Fruit fly (Drosophila melanogaster) S2 (cell line): Measurements from ENCODE around the gene CG11889.

Experiments
- CG8478 ChIP-seq: fragments of >200 bp; optimal IDR thresholded peaks from 2 replicates; lab custom pipeline; 2018
- CTCF ChIP-seq, 2 experiments: fragments of >200 bp; optimal IDR thresholded peaks; 2 replicates each; lab custom pipeline; 2018

The CG11889 gene

dm6 chr3R:25287128-25287527, 17.1 kb downstream of the CG11889 start, which contains the start of gene CG13658:
Gene CG13658 (plus strand): TSS chr3R:25287474.
- TF ChIP-seq CTCF (optimal IDR thresholded peaks at IDR 0.05; lab: Kevin White, UChicago): no peak
- TF ChIP-seq CG8478: no peak

dm6 chr3R:25289589-25289988, 19.6 kb downstream of the CG11889 start, which contains the start of gene CG11893:
Gene CG11893 (plus strand): TSS chr3R:25289889.
- TF ChIP-seq CTCF (optimal IDR thresholded peaks at IDR 0.05; lab: Kevin White, UChicago): no peak
- TF ChIP-seq CG8478: no peak

DNA sequence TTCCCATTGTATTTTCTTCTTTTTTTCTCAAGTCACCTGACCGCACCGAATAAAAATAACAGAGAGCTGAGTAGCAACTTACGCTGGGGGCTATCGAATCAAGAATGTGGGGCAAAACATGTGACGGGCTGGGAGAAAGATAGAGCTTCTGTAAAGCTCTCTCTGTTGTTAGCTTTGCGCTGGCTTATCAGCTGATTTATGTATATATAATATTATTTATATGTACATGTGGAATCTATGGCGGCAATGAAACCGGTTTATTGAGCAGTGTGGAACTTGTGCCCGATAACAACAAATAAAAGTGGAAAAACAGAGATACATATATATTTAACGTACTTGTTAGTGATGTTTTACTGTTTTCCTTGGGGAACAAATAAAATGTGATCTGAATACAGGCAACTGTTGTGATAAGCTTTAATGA, 22.9 kb downstream of the CG11889 start, which contains the start of gene CG31098:
CG31098 (minus strand) TSS at position 114 of the 421 bp plus-strand sequence.
- no peak for TF ChIP-seq CTCF (optimal IDR thresholded peaks at IDR 0.05; lab: Kevin White, UChicago)

- TF ChIP-seq CG8478 (no peak), CTCF (optimal IDR thresholded peaks at IDR 0.05; lab: Kevin White, UChicago) (no peak)
Observed at dm6 chr3R:25295320-25296020, 25.5 kb downstream of the CG11889 start, which contains the start of gene CG31102. Gene CG31102 (minus strand): TSS chr3R:25295594.

DNA sequence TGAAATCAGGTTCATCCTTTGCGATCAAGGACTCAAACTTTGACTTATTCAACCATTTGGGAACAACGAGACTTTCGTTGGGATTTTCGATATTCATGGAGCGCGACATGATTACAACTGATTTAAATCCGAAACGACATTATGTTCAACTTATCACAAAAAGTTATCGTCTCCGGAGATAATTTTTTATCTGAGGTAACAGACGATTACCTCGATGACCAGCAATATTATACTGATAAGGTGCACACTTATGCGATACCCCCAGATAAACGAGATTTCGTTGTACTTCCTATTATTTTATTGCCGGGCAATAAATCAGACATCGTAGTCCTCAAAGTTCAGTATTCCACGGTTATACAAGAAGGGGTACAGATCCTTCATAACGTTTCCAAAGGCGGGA, 27.7 kb downstream of the CG11889 start, which contains the start of gene CG31097:
CG31097 (minus strand) TSS at position 101 of the 400 bp plus-strand sequence.
- no peak for TF ChIP-seq CG8478
- no peak for TF ChIP-seq CTCF (optimal IDR thresholded peaks at IDR 0.05; lab: Kevin White, UChicago)

- TF ChIP-seq CTCF (optimal IDR thresholded peaks at IDR 0.05; lab: Kevin White, UChicago) (no peak), CG8478 (no peak)
Observed at dm6 chr3R:25299507-25299964, 29.5 kb downstream of the CG11889 start, which contains the start of gene CG31288. Gene CG31288 (minus strand): TSS chr3R:25299557.

- TF ChIP-seq CG8478 (no peak), CTCF (optimal IDR thresholded peaks at IDR 0.05; lab: Kevin White, UChicago) (no peak)
Observed at dm6 chr3R:25300575-25300974, 30.6 kb downstream of the CG11889 start, which contains the start of gene CG13659. Gene CG13659 (plus strand): TSS chr3R:25300891.

DNA sequence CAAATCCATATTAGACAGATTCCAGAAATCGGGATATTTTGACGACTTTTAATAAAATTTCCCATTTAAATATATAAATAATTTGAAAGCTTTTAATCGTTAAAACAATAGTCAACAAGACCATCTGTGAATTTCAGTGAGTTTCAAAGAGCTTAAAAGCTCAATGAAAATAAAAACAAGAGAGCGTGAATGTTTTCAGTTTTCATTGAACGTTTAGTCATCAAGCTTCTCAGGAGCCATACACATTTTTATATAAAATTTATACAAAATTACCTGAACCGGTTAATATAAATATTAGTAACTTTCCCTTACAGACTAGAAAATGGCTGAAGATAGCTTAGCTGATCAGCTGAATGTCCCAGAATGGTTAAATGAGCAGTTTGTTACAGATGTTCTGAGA, 32.2 kb downstream of the CG11889 start, which contains the start of gene CG31370:
CG31370 (plus strand) TSS at position 226 of the 400 bp plus-strand sequence.
- no peak for TF ChIP-seq CG8478
- no peak for TF ChIP-seq CTCF (optimal IDR thresholded peaks at IDR 0.05; lab: Kevin White, UChicago)

DNA sequence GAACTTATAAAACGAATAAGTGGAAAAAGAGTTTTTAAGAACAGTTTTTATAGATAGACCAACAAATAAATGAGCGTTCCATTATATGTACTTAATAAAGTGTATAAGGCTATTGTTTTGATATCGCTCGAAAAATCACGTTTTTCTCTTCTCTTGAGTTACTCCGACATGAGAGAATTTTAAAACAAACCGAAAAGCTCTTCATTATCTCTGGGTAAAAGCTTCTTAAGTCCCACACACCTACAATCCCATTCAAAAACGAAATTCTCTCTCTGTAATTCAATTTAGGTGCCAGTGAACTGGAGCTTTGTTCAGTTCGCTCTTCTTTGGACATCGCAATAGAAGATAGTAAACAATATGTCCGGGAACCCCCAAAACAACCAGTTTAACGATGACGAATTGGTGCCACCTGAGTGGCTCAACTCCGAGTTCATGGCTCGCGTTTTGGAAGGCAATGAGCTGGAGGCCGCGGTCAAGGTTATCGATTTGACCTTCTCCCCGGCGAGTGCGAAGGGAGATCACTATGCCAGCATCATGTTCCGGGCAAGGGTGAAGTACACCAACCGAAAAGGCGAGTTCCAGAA, 33.9 kb downstream of the CG11889 start, which contains the start of gene CG31436:
CG31436 (plus strand) TSS at position 281 of the 584 bp plus-strand sequence.
- TF ChIP-seq CG8478 (no peak), CTCF (optimal IDR thresholded peaks at IDR 0.05; lab: Kevin White, UChicago) (no peak)

DNA sequence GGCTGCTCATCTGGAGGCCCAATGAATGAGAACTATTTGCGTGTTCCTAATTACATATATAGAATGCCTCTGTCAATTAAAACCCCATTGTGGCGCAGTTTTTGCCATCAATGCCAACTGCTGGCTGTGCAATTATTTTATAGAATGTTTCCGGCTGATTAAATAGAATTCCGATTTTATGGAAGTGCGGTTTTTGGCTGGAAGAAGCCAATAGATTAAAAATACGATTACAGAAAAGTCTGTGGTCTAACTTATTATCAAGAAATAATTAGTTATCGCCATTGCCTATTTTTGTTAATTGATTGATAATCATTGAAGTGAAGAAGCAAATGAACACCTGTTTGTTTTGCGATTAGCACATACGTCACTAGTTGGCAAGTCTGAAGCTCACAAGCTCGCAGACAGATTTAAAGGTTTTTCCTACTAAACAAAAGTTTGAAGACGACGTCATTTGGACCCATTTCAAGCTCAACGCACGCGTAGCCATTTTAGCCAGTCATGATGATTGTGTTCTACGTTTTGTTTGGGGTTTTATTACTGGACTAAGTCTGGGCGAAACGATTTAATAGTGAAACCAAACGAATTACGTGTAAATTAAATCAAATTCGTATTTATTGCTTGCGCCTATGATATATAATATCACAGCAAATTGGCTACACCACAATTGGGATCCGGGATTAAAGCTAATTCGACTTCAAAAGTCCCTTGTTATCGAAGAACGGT, 36.0 kb downstream of the CG11889 start:
- TF ChIP-seq CTCF (optimal IDR thresholded peaks at IDR 0.05; lab: Kevin White, UChicago) (no peak), CG8478 (no peak)

DNA sequence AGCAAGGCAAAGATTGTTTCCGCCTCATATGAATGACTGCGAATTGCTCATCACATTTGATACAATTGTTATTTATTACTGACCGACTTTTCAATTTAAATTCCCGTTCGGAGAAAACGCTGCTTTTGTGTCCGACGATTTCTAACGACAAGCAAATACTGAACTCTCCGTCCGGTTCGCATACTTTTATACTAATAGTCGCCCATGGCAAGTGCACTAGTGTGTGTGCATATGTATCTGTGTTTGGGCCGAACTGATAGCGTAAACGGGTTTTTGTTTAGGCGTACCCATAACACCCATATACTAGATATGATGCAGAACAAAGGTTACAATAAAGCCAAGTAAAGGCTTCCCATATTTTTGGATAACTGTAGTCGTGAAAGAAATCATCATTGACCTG, 38.2 kb downstream of the CG11889 start, which contains the start of gene CG10550:
CG10550 (minus strand) TSS at position 164 of the 400 bp plus-strand sequence.
- no peak for TF ChIP-seq CG8478
- no peak for TF ChIP-seq CTCF (optimal IDR thresholded peaks at IDR 0.05; lab: Kevin White, UChicago)

DNA sequence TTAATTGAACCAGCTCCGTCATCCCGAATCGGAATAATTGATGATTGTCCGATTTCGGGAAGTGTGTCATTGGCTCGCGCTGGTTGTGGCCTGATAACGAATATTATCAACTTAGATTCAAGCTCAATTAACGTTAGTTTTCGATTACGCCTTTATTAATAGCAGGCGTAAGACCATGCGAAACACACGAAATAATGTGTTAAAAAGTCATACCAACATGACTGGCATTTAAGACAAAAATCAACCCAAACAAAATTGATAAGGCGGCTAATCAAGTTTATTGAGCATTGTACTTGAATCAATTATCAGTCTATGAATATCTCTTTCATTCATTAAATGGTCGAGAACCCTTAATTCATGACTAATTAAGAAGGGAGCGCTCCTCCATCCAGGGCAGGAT, 39.2 kb downstream of the CG11889 start:
- TF ChIP-seq CTCF (optimal IDR thresholded peaks at IDR 0.05; lab: Kevin White, UChicago) (no peak), CG8478 (no peak)

DNA sequence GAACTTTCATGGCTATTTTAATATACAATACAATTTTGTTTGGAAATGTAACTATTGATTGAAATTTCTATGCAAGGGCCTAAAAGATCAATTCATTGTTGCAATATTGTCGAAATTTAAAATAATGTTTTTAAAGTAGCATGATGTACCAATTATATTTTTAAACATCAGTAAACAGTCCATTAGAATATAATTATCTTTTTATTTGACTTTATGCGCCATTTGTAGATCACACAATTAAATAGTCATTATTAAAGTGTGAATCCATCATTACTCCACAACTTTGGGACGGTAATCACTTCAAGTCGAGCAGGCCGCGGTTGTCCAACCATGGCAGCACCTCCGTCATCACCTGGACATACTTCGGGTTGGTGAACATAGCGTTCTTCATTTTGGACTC, 40.8 kb downstream of the CG11889 start, which contains the start of gene CG31099:
CG31099 (minus strand) TSS at position 101 of the 400 bp plus-strand sequence.
- TF ChIP-seq CG8478: no peak
- no peak for TF ChIP-seq CTCF (optimal IDR thresholded peaks at IDR 0.05; lab: Kevin White, UChicago)

- peak; percentile 69 to 78 for TF ChIP-seq CTCF (optimal IDR thresholded peaks at IDR 0.05; lab: Kevin White, UChicago)
- TF ChIP-seq CG8478: no peak
Observed at dm6 chr3R:25312583-25312982, 42.6 kb downstream of the CG11889 start.

dm6 chr3R:25313771-25314170, 43.8 kb downstream of the CG11889 start, which contains the start of gene CG31087:
Gene CG31087 (minus strand): TSS chr3R:25313833.
- no peak for TF ChIP-seq CTCF (optimal IDR thresholded peaks at IDR 0.05; lab: Kevin White, UChicago)
- TF ChIP-seq CG8478: no peak
